Worm (Caenorhabditis elegans) whole organism, young adult: ENCODE data around the gene try-3.

Experiments used
- B0035.1 ChIP-seq: sonication (generic microtip); optimal IDR thresholded peaks from 2 replicates; lab custom pipeline; 2016; ENCODE audit warnings: missing genetic modification characterization, mild to moderate bottlenecking, missing compliant biosample characterization, missing genotype, missing genetic modification reagents
- B0261.1 ChIP-seq: sonication (generic microtip); optimal IDR thresholded peaks from 2 replicates; lab custom pipeline; 2016; ENCODE audit warnings: mild to moderate bottlenecking, missing genetic modification characterization, moderate library complexity, missing compliant biosample characterization
- F22D6.2 ChIP-seq: sonication (generic microtip); optimal IDR thresholded peaks from 2 replicates; lab custom pipeline; 2016; ENCODE audit warnings: mild to moderate bottlenecking, missing genetic modification characterization, missing compliant biosample characterization
- F23B12.7 ChIP-seq: sonication (generic microtip); optimal IDR thresholded peaks from 2 replicates; lab custom pipeline; 2017; ENCODE audit warnings: missing genetic modification characterization, mild to moderate bottlenecking, missing compliant biosample characterization, antibody characterized with exemption, moderate library complexity; ENCODE audit not compliant: insufficient read depth
- F37B4.10 ChIP-seq: fragments of 200-800 bp; sonication (Bioruptor generic); IDR thresholded peaks from 2 replicates; pipeline ENCODE4 v1.3.6; 2022; ENCODE audit warnings: missing genetic modification characterization, missing compliant biosample characterization
- F39B2.1 ChIP-seq: fragments of 200-800 bp; sonication (Bioruptor generic); IDR thresholded peaks from 2 replicates; pipeline ENCODE4 v1.3.6; 2022; ENCODE audit warnings: missing genetic modification reagents, missing genetic modification characterization, missing compliant biosample characterization
- F52B5.7 ChIP-seq: sonication (generic microtip); optimal IDR thresholded peaks from 2 replicates; lab custom pipeline; 2016; ENCODE audit warnings: mild to moderate bottlenecking, missing genetic modification characterization, missing compliant biosample characterization
- F55B11.4 ChIP-seq: sonication (generic microtip); optimal IDR thresholded peaks from 2 replicates; lab custom pipeline; 2016; ENCODE audit warnings: missing compliant biosample characterization, missing genetic modification characterization, borderline replicate concordance; ENCODE audit not compliant: insufficient read depth
- F57C9.4 ChIP-seq: sonication (generic microtip); optimal IDR thresholded peaks from 2 replicates; lab custom pipeline; 2017; ENCODE audit warnings: mild to moderate bottlenecking, missing genetic modification characterization, missing compliant biosample characterization
- K12H6.12 ChIP-seq: fragments of 200-800 bp; sonication (Bioruptor generic); optimal IDR thresholded peaks from 2 replicates; lab custom pipeline; 2018; ENCODE audit warnings: mild to moderate bottlenecking, missing genetic modification characterization, missing compliant biosample characterization
- T07F8.4 ChIP-seq: sonication (generic microtip); optimal IDR thresholded peaks from 2 replicates; lab custom pipeline; 2016; ENCODE audit warnings: mild to moderate bottlenecking, missing genetic modification characterization, moderate library complexity, missing compliant biosample characterization
- ZK185.1 ChIP-seq: sonication (generic microtip); optimal IDR thresholded peaks from 2 replicates; lab custom pipeline; 2016; ENCODE audit warnings: mild to moderate bottlenecking, missing genetic modification characterization, missing compliant biosample characterization; ENCODE audit not compliant: poor library complexity, severe bottlenecking
- ama-1 ChIP-seq, 3 experiments: fragments of 150-350 bp in 1 of 3; sonication (generic microtip) in 2 of 3; optimal IDR thresholded peaks; 2 replicates each; lab custom pipeline; 2014 to 2018; ENCODE audit warnings: missing biosample characterization in 2 of 3, missing genetic modification characterization in 2 of 3, missing genetic modification reagents in 2 of 3
- cebp-1 ChIP-seq, 2 experiments: fragments of 200-800 bp in 1 of 2; sonication (Bioruptor generic) in 1 of 2; sonication (generic microtip) in 1 of 2; IDR thresholded peaks in 1 of 2; optimal IDR thresholded peaks in 1 of 2; 2 replicates each; pipeline versions ENCODE4 v1.3.6 to Lab custom; 2017 to 2022; ENCODE audit warnings: missing compliant biosample characterization in 2 of 2, missing genetic modification characterization in 2 of 2, mild to moderate bottlenecking in 1 of 2, missing genetic modification reagents in 1 of 2, moderate library complexity in 1 of 2
- ceh-58 ChIP-seq: fragments of 200-800 bp; sonication (Bioruptor generic); IDR thresholded peaks from 2 replicates; pipeline ENCODE4 v1.3.6; 2022; ENCODE audit warnings: missing genetic modification characterization, missing compliant biosample characterization
- dox-1 ChIP-seq: fragments of 200-800 bp; sonication (Bioruptor generic); IDR thresholded peaks from 2 replicates; pipeline ENCODE4 v1.3.6; 2022; ENCODE audit warnings: missing genetic modification reagents, missing genetic modification characterization, missing compliant biosample characterization
- dpff-1 ChIP-seq: sonication (generic microtip); optimal IDR thresholded peaks from 2 replicates; lab custom pipeline; 2017; ENCODE audit warnings: mild to moderate bottlenecking, missing genetic modification characterization, missing compliant biosample characterization
- efl-1 ChIP-seq: fragments of 150-350 bp; optimal IDR thresholded peaks from 2 replicates; lab custom pipeline; 2014; ENCODE audit warnings: missing biosample characterization, missing genetic modification reagents, missing genetic modification characterization
- egrh-3 ChIP-seq: fragments of 200-800 bp; sonication (Bioruptor generic); IDR thresholded peaks from 2 replicates; pipeline ENCODE4 v1.3.6; 2022; ENCODE audit warnings: missing genetic modification reagents, missing genetic modification characterization, missing compliant biosample characterization
- hmg-1.2 ChIP-seq: fragments of 200-800 bp; sonication (Bioruptor generic); IDR thresholded peaks from 2 replicates; pipeline ENCODE4 v1.3.6; 2022; ENCODE audit warnings: missing genetic modification reagents, missing genetic modification characterization, missing compliant biosample characterization
- hmg-20 ChIP-seq: fragments of 200-800 bp; sonication (Bioruptor generic); IDR thresholded peaks from 2 replicates; pipeline ENCODE4 v1.3.6; 2022; ENCODE audit warnings: missing genetic modification reagents, missing genetic modification characterization, missing compliant biosample characterization
- lag-1 ChIP-seq: fragments of 200-800 bp; sonication (Bioruptor generic); IDR thresholded peaks from 2 replicates; pipeline ENCODE4 v1.3.6; 2022; ENCODE audit warnings: missing genetic modification reagents, missing genetic modification characterization, missing compliant biosample characterization
- lin-26 ChIP-seq: fragments of 200-800 bp; sonication (Bioruptor generic); IDR thresholded peaks from 2 replicates; pipeline ENCODE4 v1.3.6; 2022; ENCODE audit warnings: missing genetic modification reagents, missing genetic modification characterization, missing compliant biosample characterization
- lin-35 ChIP-seq, 3 experiments: fragments of 150-350 bp in 2 of 3; sonication (generic microtip) in 1 of 3; optimal IDR thresholded peaks; 2 replicates each; lab custom pipeline; 2014 to 2018; ENCODE audit warnings: missing biosample characterization in 3 of 3, missing genetic modification characterization in 3 of 3, missing genetic modification reagents in 3 of 3
- lsy-27 ChIP-seq: sonication (generic microtip); optimal IDR thresholded peaks from 2 replicates; lab custom pipeline; 2017; ENCODE audit warnings: missing genetic modification characterization, mild to moderate bottlenecking, missing compliant biosample characterization, antibody characterized with exemption, missing genotype, borderline replicate concordance; ENCODE audit not compliant: insufficient read depth
- madf-10 ChIP-seq: sonication (generic microtip); optimal IDR thresholded peaks from 2 replicates; lab custom pipeline; 2016; ENCODE audit warnings: mild to moderate bottlenecking, missing genetic modification characterization, missing compliant biosample characterization
- mcd-1 ChIP-seq: fragments of 200-800 bp; sonication (Bioruptor generic); IDR thresholded peaks from 2 replicates; pipeline ENCODE4 v1.3.6; 2022; ENCODE audit warnings: missing genetic modification reagents, missing genetic modification characterization, missing compliant biosample characterization
- nfya-2 ChIP-seq: fragments of 200-800 bp; sonication (Bioruptor generic); IDR thresholded peaks from 2 replicates; pipeline ENCODE4 v1.3.6; 2022; ENCODE audit warnings: missing genetic modification reagents, missing genetic modification characterization, missing compliant biosample characterization
- nhr-120 ChIP-seq: fragments of 200-800 bp; sonication (Bioruptor generic); IDR thresholded peaks from 2 replicates; pipeline ENCODE4 v1.3.6; 2022; ENCODE audit warnings: missing genetic modification characterization, missing compliant biosample characterization
- pha-4 ChIP-seq: fragments of 150-350 bp; sonication (generic microtip); optimal IDR thresholded peaks from 2 replicates; lab custom pipeline; 2014; ENCODE audit warnings: missing biosample characterization, missing genetic modification reagents, missing genetic modification characterization
- rpc-1 ChIP-seq, 2 experiments: fragments of 150-350 bp in 1 of 2; sonication (generic microtip) in 1 of 2; optimal IDR thresholded peaks; 2 replicates each; lab custom pipeline; 2014 to 2018; ENCODE audit warnings: missing biosample characterization in 1 of 2, missing genetic modification characterization in 1 of 2, missing genetic modification reagents in 1 of 2, missing genotype in 1 of 2
- snpc-3.4 ChIP-seq: sonication (generic microtip); optimal IDR thresholded peaks from 2 replicates; lab custom pipeline; 2017; ENCODE audit warnings: missing genetic modification characterization, mild to moderate bottlenecking, missing compliant biosample characterization, antibody characterized with exemption, moderate library complexity, missing genotype, missing genetic modification reagents
- snpc-4 ChIP-seq, 5 experiments: fragments of 150-350 bp in 1 of 5; sonication (generic microtip) in 4 of 5; optimal IDR thresholded peaks; 2 replicates each; lab custom pipeline; 2014 to 2018; ENCODE audit warnings: missing genetic modification characterization in 5 of 5, missing biosample characterization in 3 of 5, antibody characterized with exemption in 2 of 5, mild to moderate bottlenecking in 2 of 5, missing compliant biosample characterization in 2 of 5, missing genotype in 2 of 5, moderate library complexity in 2 of 5, missing genetic modification reagents in 1 of 5
- tbp1 ChIP-seq: fragments of 200-800 bp; sonication (Bioruptor generic); optimal IDR thresholded peaks from 2 replicates; lab custom pipeline; 2018; ENCODE audit warnings: mild to moderate bottlenecking, missing genetic modification characterization, missing compliant biosample characterization
- tlf-1 ChIP-seq: fragments of 200-800 bp; sonication (Bioruptor generic); optimal IDR thresholded peaks from 2 replicates; lab custom pipeline; 2018; ENCODE audit warnings: mild to moderate bottlenecking, missing genetic modification characterization, missing compliant biosample characterization
- unc-130 ChIP-seq: sonication (generic microtip); optimal IDR thresholded peaks from 2 replicates; lab custom pipeline; 2016; ENCODE audit warnings: missing genetic modification reagents, missing genetic modification characterization, missing compliant biosample characterization
- ztf-26 ChIP-seq: sonication (generic microtip); optimal IDR thresholded peaks from 2 replicates; lab custom pipeline; 2017; ENCODE audit warnings: missing genetic modification characterization, missing compliant biosample characterization

try-3 gene

ce11 chrIV:6576728-6577101, 19.8 kb downstream of the try-3 start (continued):
- TF ChIP-seq ZK185.1 (tag; lab: Kevin White, UChicago) (no peak), dox-1 (no peak), rpc-1 (optimal IDR thresholded peaks at IDR 0.05; lab: Kevin White, UChicago) (no peak), rpc-1 (tag; optimal IDR thresholded peaks at IDR 0.05; lab: Kevin White, UChicago) (no peak), madf-10 (tag; lab: Kevin White, UChicago) (no peak), unc-130 (GFP tag; lab: Kevin White, UChicago) (no peak), ama-1 (optimal IDR thresholded peaks at IDR 0.05; lab: Kevin White, UChicago) (no peak), ama-1 (GFP tag; optimal IDR thresholded peaks at IDR 0.05; lab: Kevin White, UChicago) (no peak), snpc-4 (GFP tag; optimal IDR thresholded peaks at IDR 0.05; lab: Kevin White, UChicago) (no peak), snpc-4 (tag; optimal IDR thresholded peaks at IDR 0.05; lab: Kevin White, UChicago) (peak in 1 of 4 experiments; percentile 19), nfya-2 (GFP tag; lab: Robert Waterston, UW) (no peak), F23B12.7 (no peak), T07F8.4 (tag; lab: Kevin White, UChicago) (no peak), hmg-1.2 (GFP tag; lab: Robert Waterston, UW) (peak; percentile 82; the same call in 1 of the 2 replicates), lag-1 (no peak), B0261.1 (tag; lab: Kevin White, UChicago) (no peak), snpc-3.4 (tag; lab: Kevin White, UChicago) (peak; percentile 35), tbp1 (GFP tag; lab: Kevin White, UChicago) (peak; percentile 16), B0035.1 (tag; lab: Kevin White, UChicago) (no peak), F22D6.2 (no peak), ceh-58 (GFP tag; lab: Robert Waterston, UW) (no peak), nhr-120 (GFP tag; lab: Robert Waterston, UW) (no peak), F55B11.4 (tag; lab: Kevin White, UChicago) (no peak), lsy-27 (tag; lab: Kevin White, UChicago) (no peak), lin-35 (GFP tag; optimal IDR thresholded peaks at IDR 0.05; lab: Kevin White, UChicago) (no peak), pha-4 (tag; lab: Kevin White, UChicago) (no peak), F37B4.10 (GFP tag; lab: Robert Waterston, UW) (no peak), K12H6.12 (tag; lab: Kevin White, UChicago) (no peak), tlf-1 (GFP tag; lab: Kevin White, UChicago) (no peak), cebp-1 (GFP tag; IDR thresholded peaks at IDR 0.05; lab: Robert Waterston, UW) (no peak), cebp-1 (tag; optimal IDR thresholded peaks at IDR 0.05; lab: Kevin White, UChicago) (peak; percentile 61), dpff-1 (tag; lab: Kevin White, UChicago) (no peak), hmg-20 (GFP tag; lab: Robert Waterston, UW) (no peak), mcd-1 (peak; percentile 41; the same call in 1 of the 2 replicates), F57C9.4 (tag; lab: Kevin White, UChicago) (no peak), lin-26 (GFP tag; lab: Robert Waterston, UW) (no peak), ztf-26 (tag; lab: Kevin White, UChicago) (peak; percentile 12), F52B5.7 (tag; lab: Kevin White, UChicago) (no peak), egrh-3 (no peak), F39B2.1 (no peak), efl-1 (GFP tag; lab: Kevin White, UChicago) (no peak)
- TF ChIP-seq, all 124 proteins: peak for 10
